Fruit fly (Drosophila melanogaster) whole organism, prepupa: Measurements from ENCODE around the gene mth.

Experiments
- CG11294 ChIP-seq: fragments of 200-800 bp; sonication (Bioruptor generic); IDR thresholded peaks from 2 replicates; pipeline ENCODE4 v1.3.6; 2022; ENCODE audit warnings: missing biosample characterization, missing genetic modification characterization
- Eip75B ChIP-seq: fragments of 200-800 bp; sonication (Bioruptor generic); optimal IDR thresholded peaks from 3 replicates; lab custom pipeline; 2016; ENCODE audit warnings: missing biosample characterization, missing genetic modification characterization
- Ets96B ChIP-seq: fragments of 200-800 bp; optimal IDR thresholded peaks from 2 replicates; lab custom pipeline; 2019; ENCODE audit warnings: missing biosample characterization, mild to moderate bottlenecking, missing genetic modification characterization, moderate library complexity
- Gug ChIP-seq: fragments of 200-800 bp; sonication (Bioruptor generic); IDR thresholded peaks from 2 replicates; pipeline ENCODE4 v1.3.6; 2022; ENCODE audit warnings: missing biosample characterization, missing genetic modification characterization
- Hr38 ChIP-seq: sonication (Bioruptor generic); optimal IDR thresholded peaks from 2 replicates; lab custom pipeline; 2016; ENCODE audit warnings: missing biosample characterization, missing genetic modification characterization
- OdsH ChIP-seq: fragments of 200-800 bp; sonication (Bioruptor generic); optimal IDR thresholded peaks from 3 replicates; lab custom pipeline; 2016; ENCODE audit warnings: missing biosample characterization, missing genetic modification characterization
- Sox14 ChIP-seq: fragments of 200-800 bp; sonication (Bioruptor generic); optimal IDR thresholded peaks from 3 replicates; lab custom pipeline; 2016; ENCODE audit warnings: missing biosample characterization, missing genetic modification characterization
- esn ChIP-seq: fragments of 200-800 bp; sonication (Bioruptor generic); optimal IDR thresholded peaks from 2 replicates; lab custom pipeline; 2016; ENCODE audit warnings: missing biosample characterization, mild to moderate bottlenecking, missing genetic modification characterization, moderate library complexity
- net ChIP-seq: fragments of 200-800 bp; sonication (Bioruptor generic); optimal IDR thresholded peaks from 3 replicates; lab custom pipeline; 2016; ENCODE audit warnings: missing biosample characterization, missing genetic modification characterization
- pdm3 ChIP-seq: fragments of 200-800 bp; sonication (Bioruptor generic); optimal IDR thresholded peaks from 3 replicates; lab custom pipeline; 2016; ENCODE audit warnings: missing biosample characterization, missing genetic modification characterization
- spab ChIP-seq: fragments of 200-800 bp; sonication (Bioruptor generic); optimal IDR thresholded peaks from 2 replicates; lab custom pipeline; 2017; ENCODE audit warnings: missing biosample characterization, mild to moderate bottlenecking, missing genetic modification characterization, missing genetic modification reagents
- ss ChIP-seq, 2 experiments: fragments of 200-800 bp; sonication (Bioruptor generic); optimal IDR thresholded peaks; 2 replicates in 1 of 2; 3 replicates in 1 of 2; lab custom pipeline; 2017 to 2018; ENCODE audit warnings: mild to moderate bottlenecking in 2 of 2, missing biosample characterization in 2 of 2, missing genetic modification characterization in 2 of 2, moderate library complexity in 1 of 2
- vri ChIP-seq: fragments of 200-800 bp; sonication (Bioruptor generic); optimal IDR thresholded peaks from 3 replicates; lab custom pipeline; 2016; ENCODE audit warnings: missing biosample characterization, mild to moderate bottlenecking, missing genetic modification characterization

dm6 chr3L:392622-393159, 45.9 kb upstream of the mth start, which contains the start of gene trh:
- TF ChIP-seq Sox14 (GFP tag; lab: Kevin White, UChicago) (no peak), OdsH (GFP tag; lab: Kevin White, UChicago) (no peak), vri (GFP tag; lab: Kevin White, UChicago) (no peak), Hr38 (GFP tag; lab: Kevin White, UChicago) (no peak), Gug (no peak), ss (GFP tag; optimal IDR thresholded peaks at IDR 0.05; lab: Kevin White, UChicago) (no peak), CG11294 (GFP tag; lab: Robert Waterston, UW) (no peak), spab (GFP tag; lab: Kevin White, UChicago) (no peak), Eip75B (GFP tag; lab: Kevin White, UChicago) (no peak), Ets96B (no peak), net (GFP tag; lab: Kevin White, UChicago) (no peak), pdm3 (GFP tag; lab: Kevin White, UChicago) (no peak), esn (no peak)
